Fruit fly (Drosophila melanogaster) whole organism, embryonic: ENCODE measurements around the gene shv.
A peak's percentile ranks its signal among the peaks of the same experiment; 100 is the strongest.

Source experiments
- Atf3 ChIP-seq: fragments of 200-800 bp; sonication (Bioruptor generic); optimal IDR thresholded peaks from 3 replicates; lab custom pipeline; 2016; ENCODE audit warnings: missing biosample characterization, missing genetic modification characterization
- CG10274 ChIP-seq: fragments of 200-800 bp; sonication (Bioruptor generic); optimal IDR thresholded peaks from 3 replicates; lab custom pipeline; 2017; ENCODE audit warnings: missing biosample characterization, mild to moderate bottlenecking, missing genetic modification characterization
- CG10543 ChIP-seq: fragments of 200-800 bp; sonication (Bioruptor generic); optimal IDR thresholded peaks from 3 replicates; lab custom pipeline; 2017; ENCODE audit warnings: missing biosample characterization, mild to moderate bottlenecking, missing genetic modification characterization, moderate library complexity
- CG12071 ChIP-seq: fragments of 200-800 bp; sonication (Bioruptor generic); optimal IDR thresholded peaks from 3 replicates; lab custom pipeline; 2018; ENCODE audit warnings: missing biosample characterization, mild to moderate bottlenecking, missing genetic modification characterization
- CG12155 ChIP-seq: fragments of 200-800 bp; sonication (Bioruptor generic); optimal IDR thresholded peaks from 3 replicates; lab custom pipeline; 2016; ENCODE audit warnings: missing biosample characterization, missing genetic modification characterization
- CG12299 ChIP-seq: fragments of 200-800 bp; sonication (Bioruptor generic); optimal IDR thresholded peaks from 2 replicates; lab custom pipeline; 2018; ENCODE audit warnings: missing biosample characterization, mild to moderate bottlenecking, missing genetic modification characterization
- CG13287 ChIP-seq: fragments of 200-800 bp; sonication (Bioruptor generic); IDR thresholded peaks from 2 replicates; pipeline ENCODE4 v1.3.6; 2022; ENCODE audit warnings: missing biosample characterization, missing genetic modification characterization; ENCODE audit not compliant: partially characterized antibody
- CG15073 ChIP-seq: fragments of 200-800 bp; sonication (Bioruptor generic); optimal IDR thresholded peaks from 2 replicates; lab custom pipeline; 2016; ENCODE audit warnings: missing biosample characterization, missing genetic modification characterization
- CG18599 ChIP-seq: fragments of 200-800 bp; sonication (Bioruptor generic); optimal IDR thresholded peaks from 3 replicates; lab custom pipeline; 2017; ENCODE audit warnings: missing biosample characterization, missing genetic modification characterization, mild to moderate bottlenecking, moderate library complexity, missing genetic modification reagents
- CG18619 ChIP-seq: fragments of 200-800 bp; sonication (Bioruptor generic); optimal IDR thresholded peaks from 3 replicates; lab custom pipeline; 2017; ENCODE audit warnings: missing biosample characterization, mild to moderate bottlenecking, missing genetic modification characterization
- CG18764 ChIP-seq: fragments of 200-800 bp; sonication (Bioruptor generic); optimal IDR thresholded peaks from 3 replicates; lab custom pipeline; 2016; ENCODE audit warnings: missing biosample characterization, missing genetic modification characterization
- CG2678 ChIP-seq: fragments of 200-800 bp; sonication (Bioruptor generic); optimal IDR thresholded peaks from 3 replicates; lab custom pipeline; 2019; ENCODE audit warnings: missing biosample characterization, mild to moderate bottlenecking, missing genetic modification characterization, moderate library complexity
- CG34376 ChIP-seq: fragments of 200-800 bp; sonication (Bioruptor generic); optimal IDR thresholded peaks from 2 replicates; lab custom pipeline; 2018; ENCODE audit warnings: missing biosample characterization, mild to moderate bottlenecking, missing genetic modification characterization
- CG3847 ChIP-seq: fragments of 200-800 bp; sonication (Bioruptor generic); IDR thresholded peaks from 2 replicates; pipeline ENCODE4 v1.3.6; 2022; ENCODE audit warnings: missing biosample characterization, missing genetic modification characterization
- CG4617 ChIP-seq: fragments of 200-800 bp; sonication (Bioruptor generic); optimal IDR thresholded peaks from 3 replicates; lab custom pipeline; 2016; ENCODE audit warnings: missing biosample characterization, missing genetic modification characterization, borderline replicate concordance
- CG4820 ChIP-seq: fragments of 200-800 bp; sonication (Bioruptor generic); optimal IDR thresholded peaks from 3 replicates; lab custom pipeline; 2016; ENCODE audit warnings: missing biosample characterization, missing genetic modification characterization
- CG5953 ChIP-seq: fragments of 200-800 bp; sonication (Bioruptor generic); IDR thresholded peaks from 2 replicates; pipeline ENCODE4 v1.3.6; 2022; ENCODE audit warnings: missing biosample characterization, missing genetic modification characterization
- CG6654 ChIP-seq: fragments of 200-800 bp; sonication (Bioruptor generic); optimal IDR thresholded peaks from 2 replicates; lab custom pipeline; 2017; ENCODE audit warnings: missing biosample characterization, mild to moderate bottlenecking, missing genetic modification characterization
- CG6813 ChIP-seq: fragments of 200-800 bp; sonication (Bioruptor generic); optimal IDR thresholded peaks from 2 replicates; lab custom pipeline; 2017; ENCODE audit warnings: missing biosample characterization, missing genetic modification characterization, mild to moderate bottlenecking, moderate library complexity, missing genetic modification reagents
- CG7786 ChIP-seq: fragments of 200-800 bp; sonication (Bioruptor generic); optimal IDR thresholded peaks from 2 replicates; lab custom pipeline; 2016; ENCODE audit warnings: missing biosample characterization, missing genetic modification characterization
- CG7963 ChIP-seq: fragments of 200-800 bp; sonication (Bioruptor generic); IDR thresholded peaks from 3 replicates; pipeline ENCODE4 v1.3.6; 2022; ENCODE audit warnings: missing biosample characterization, missing genetic modification characterization; ENCODE audit not compliant: partially characterized antibody
- CG8290 ChIP-seq, 3 experiments: fragments of 200-800 bp; sonication (Bioruptor generic); optimal IDR thresholded peaks; 2 replicates each; lab custom pipeline; 2016 to 2019; ENCODE audit warnings: missing biosample characterization in 3 of 3, missing genetic modification characterization in 3 of 3, mild to moderate bottlenecking in 2 of 3, moderate library complexity in 1 of 3
- CG8388 ChIP-seq: fragments of 200-800 bp; sonication (Bioruptor generic); optimal IDR thresholded peaks from 2 replicates; lab custom pipeline; 2019; ENCODE audit warnings: missing biosample characterization, mild to moderate bottlenecking, missing genetic modification characterization, moderate library complexity
- CG9797 ChIP-seq: fragments of 200-800 bp; sonication (Bioruptor generic); optimal IDR thresholded peaks from 3 replicates; lab custom pipeline; 2018; ENCODE audit warnings: missing biosample characterization, mild to moderate bottlenecking, missing genetic modification characterization
- Deaf1 ChIP-seq: fragments of 200-800 bp; optimal IDR thresholded peaks from 3 replicates; lab custom pipeline; 2019; ENCODE audit warnings: missing biosample characterization, mild to moderate bottlenecking, missing genetic modification characterization, moderate library complexity
- E2f2 ChIP-seq: fragments of 200-800 bp; sonication (Bioruptor generic); IDR thresholded peaks from 2 replicates; pipeline ENCODE4 v1.3.6; 2022; ENCODE audit warnings: missing biosample characterization, missing genetic modification characterization
- Elba2 ChIP-seq: fragments of 200-800 bp; sonication (Bioruptor generic); optimal IDR thresholded peaks from 3 replicates; lab custom pipeline; 2016; ENCODE audit warnings: missing biosample characterization, missing genetic modification characterization
- H15 ChIP-seq: fragments of 200-800 bp; sonication (Bioruptor generic); IDR thresholded peaks from 3 replicates; pipeline ENCODE4 v1.3.6; 2022; ENCODE audit warnings: missing biosample characterization, missing genetic modification characterization
- Lim3 ChIP-seq: fragments of 200-800 bp; sonication (Bioruptor generic); IDR thresholded peaks from 2 replicates; pipeline ENCODE4 v1.3.6; 2022; ENCODE audit warnings: missing biosample characterization, missing genetic modification characterization
- NFAT ChIP-seq: fragments of 200-800 bp; sonication (Bioruptor generic); IDR thresholded peaks from 2 replicates; pipeline ENCODE4 v1.3.6; 2022; ENCODE audit warnings: missing biosample characterization, missing genetic modification characterization
- Ssrp ChIP-seq: fragments of 200-800 bp; sonication (Bioruptor generic); optimal IDR thresholded peaks from 2 replicates; lab custom pipeline; 2018; ENCODE audit warnings: missing biosample characterization, mild to moderate bottlenecking, missing genetic modification characterization, moderate library complexity
- fd102C ChIP-seq: fragments of 200-800 bp; sonication (Bioruptor generic); optimal IDR thresholded peaks from 2 replicates; lab custom pipeline; 2018; ENCODE audit warnings: missing biosample characterization, mild to moderate bottlenecking, missing genetic modification characterization, moderate library complexity
- jumu ChIP-seq: fragments of 200-800 bp; sonication (Bioruptor generic); optimal IDR thresholded peaks from 3 replicates; lab custom pipeline; 2016; ENCODE audit warnings: missing biosample characterization, missing genetic modification characterization
- kay ChIP-seq: fragments of 200-800 bp; sonication (Bioruptor generic); optimal IDR thresholded peaks from 2 replicates; lab custom pipeline; 2016; ENCODE audit warnings: missing biosample characterization, missing genetic modification characterization
- ken ChIP-seq: fragments of 200-800 bp; sonication (Bioruptor generic); IDR thresholded peaks from 3 replicates; pipeline ENCODE4 v1.3.6; 2022; ENCODE audit warnings: missing biosample characterization, missing genetic modification characterization
- lola ChIP-seq, 3 experiments: fragments of >200 bp in 2 of 3; fragments of 200-800 bp in 1 of 3; sonication (Bioruptor generic) in 1 of 3; optimal IDR thresholded peaks; 2 replicates each; lab custom pipeline; 2017 to 2019; ENCODE audit warnings: missing biosample characterization in 3 of 3, missing genetic modification characterization in 3 of 3, mild to moderate bottlenecking in 1 of 3, moderate library complexity in 1 of 3
- odd ChIP-seq: fragments of 200-800 bp; sonication (Bioruptor generic); optimal IDR thresholded peaks from 2 replicates; lab custom pipeline; 2017; ENCODE audit warnings: missing biosample characterization, mild to moderate bottlenecking, missing genetic modification characterization
- otp ChIP-seq: fragments of 200-800 bp; sonication (Bioruptor generic); IDR thresholded peaks from 3 replicates; pipeline ENCODE4, ENCODE4 v1.3.6; 2022; ENCODE audit warnings: missing biosample characterization, missing genetic modification characterization
- pnt ChIP-seq: fragments of 200-800 bp; sonication (Bioruptor generic); optimal IDR thresholded peaks from 3 replicates; lab custom pipeline; 2016; ENCODE audit warnings: missing biosample characterization, missing genetic modification characterization
- ro ChIP-seq: fragments of 200-800 bp; sonication (Bioruptor generic); IDR thresholded peaks from 2 replicates; pipeline ENCODE4 v1.3.6; 2022; ENCODE audit warnings: missing biosample characterization, missing genetic modification characterization
- row ChIP-seq: fragments of 200-800 bp; sonication (Bioruptor generic); IDR thresholded peaks from 3 replicates; pipeline ENCODE4 v1.3.6; 2022; ENCODE audit warnings: missing biosample characterization, missing genetic modification characterization
- slp2 ChIP-seq: fragments of 200-800 bp; sonication (Bioruptor generic); optimal IDR thresholded peaks from 2 replicates; lab custom pipeline; 2016; ENCODE audit warnings: missing biosample characterization, missing genetic modification characterization
- sna ChIP-seq: fragments of 200-800 bp; sonication (Bioruptor generic); IDR thresholded peaks from 2 replicates; pipeline ENCODE4 v1.3.6; 2022; ENCODE audit warnings: missing biosample characterization, missing genetic modification characterization; ENCODE audit not compliant: partially characterized antibody
- sug ChIP-seq: fragments of 200-800 bp; optimal IDR thresholded peaks from 2 replicates; lab custom pipeline; 2019; ENCODE audit warnings: missing biosample characterization, mild to moderate bottlenecking, missing genetic modification characterization, moderate library complexity
- tin ChIP-seq: fragments of 200-800 bp; sonication (Bioruptor generic); optimal IDR thresholded peaks from 3 replicates; lab custom pipeline; 2016; ENCODE audit warnings: missing biosample characterization, missing genetic modification characterization
- tio ChIP-seq: fragments of 200-800 bp; sonication (Bioruptor generic); optimal IDR thresholded peaks from 2 replicates; lab custom pipeline; 2017; ENCODE audit warnings: missing biosample characterization, missing genetic modification characterization, inconsistent platforms
- wdn ChIP-seq: fragments of 200-800 bp; sonication (Bioruptor generic); IDR thresholded peaks from 2 replicates; pipeline ENCODE4 v1.3.6; 2022; ENCODE audit warnings: missing biosample characterization, missing genetic modification characterization
- zfh2 ChIP-seq: fragments of 200-800 bp; sonication (Bioruptor generic); optimal IDR thresholded peaks from 2 replicates; lab custom pipeline; 2016; ENCODE audit warnings: missing biosample characterization, missing genetic modification characterization

The shv gene

DNA sequence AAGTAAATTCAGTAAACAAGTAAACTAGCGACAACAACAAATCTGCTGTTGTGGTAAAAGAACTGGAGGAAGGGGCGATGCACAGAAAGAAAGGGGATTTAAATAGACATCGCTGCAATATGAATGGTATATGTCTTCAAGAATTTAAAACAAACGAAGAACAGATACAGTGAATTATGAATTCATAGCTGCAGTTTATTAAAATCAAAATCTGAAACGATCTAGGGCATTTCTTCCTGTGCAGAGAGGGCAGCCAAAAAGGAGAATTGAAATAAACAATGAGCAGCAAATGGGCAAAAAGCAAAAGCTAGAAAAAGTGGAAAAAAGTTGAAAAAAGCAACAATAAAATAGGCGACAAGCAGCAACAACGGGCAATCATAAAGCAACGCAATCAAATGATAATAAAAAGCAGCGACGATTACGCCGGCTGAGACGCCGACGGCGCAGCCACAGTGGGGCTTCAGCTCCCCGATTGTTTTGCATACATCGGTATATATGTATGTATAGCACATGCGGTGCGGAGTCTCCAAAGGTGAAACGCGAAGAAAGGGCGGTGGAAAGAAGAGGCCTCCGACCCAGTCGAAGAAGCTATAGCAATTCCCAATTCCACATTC lies 15.9 kb downstream of the shv start (continued):
- peak; percentile 49; the same call in 1 of the 2 replicates for TF ChIP-seq Lim3
- TF ChIP-seq ro (GFP tag; lab: Robert Waterston, UW): peak; percentile 33; the same call in 1 of the 2 replicates
- no peak for TF ChIP-seq E2f2
- TF ChIP-seq CG18619 (GFP tag; lab: Kevin White, UChicago): peak; percentile 68
- TF ChIP-seq tin: peak; percentile 65
- TF ChIP-seq fd102C (GFP tag; lab: Kevin White, UChicago): no peak
- peak; percentile 83 for TF ChIP-seq CG2678 (tag; lab: Kevin White, UChicago)
- peak; percentile 50 for TF ChIP-seq sug (tag; lab: Kevin White, UChicago)
- peak; percentile 76 for TF ChIP-seq row (GFP tag; lab: Robert Waterston, UW)
- TF ChIP-seq CG5953 (GFP tag; lab: Robert Waterston, UW): 0 out of 2 replicates have a peak, but pooled peaks have one; percentile 21
- peak; percentile 68 for TF ChIP-seq CG8388 (GFP tag; lab: Kevin White, UChicago)
- peak; percentile 54; the same call in 1 of the 3 replicates for TF ChIP-seq ken (GFP tag; lab: Robert Waterston, UW)
- TF ChIP-seq CG10543 (GFP tag; lab: Kevin White, UChicago): peak; percentile 30
- peak; percentile 65 for TF ChIP-seq slp2 (GFP tag; lab: Kevin White, UChicago)
- TF ChIP-seq CG18599 (GFP tag; lab: Kevin White, UChicago): peak; percentile 82
- peak; percentile 75 for TF ChIP-seq CG12071 (GFP tag; lab: Kevin White, UChicago)
- peak; percentile 47 for TF ChIP-seq Atf3
- TF ChIP-seq wdn: peak; percentile 58; the same call in 1 of the 2 replicates
- peak; percentile 46; the same call in 1 of the 2 replicates for TF ChIP-seq CG3847 (GFP tag; lab: Robert Waterston, UW)
- TF ChIP-seq Ssrp (tag; lab: Kevin White, UChicago): peak; percentile 76
- no peak for TF ChIP-seq Elba2
- TF ChIP-seq CG7963: no peak
- peak; percentile 40 for TF ChIP-seq CG18764 (GFP tag; lab: Kevin White, UChicago)
- peak; percentile 75 for TF ChIP-seq CG6813 (GFP tag; lab: Kevin White, UChicago)
- peak; percentile 54 for TF ChIP-seq pnt (GFP tag; lab: Kevin White, UChicago)
- TF ChIP-seq jumu (GFP tag; lab: Kevin White, UChicago): peak; percentile 69
- peak; percentile 64 for TF ChIP-seq odd (GFP tag; lab: Kevin White, UChicago)
- peak; percentile 76 for TF ChIP-seq zfh2 (GFP tag; lab: Kevin White, UChicago)
- no peak; the same call in 1 of the 2 replicates for TF ChIP-seq CG13287 (GFP tag; lab: Robert Waterston, UW)
- no peak for TF ChIP-seq CG15073 (GFP tag; lab: Kevin White, UChicago)
- no peak for TF ChIP-seq CG4617
- peak; percentile 17 for TF ChIP-seq Deaf1 (tag; lab: Kevin White, UChicago)
- TF ChIP-seq H15 (GFP tag; lab: Robert Waterston, UW): peak; percentile 54; the same call in 1 of the 3 replicates
- peak; percentile 49; the same call in 1 of the 2 replicates for TF ChIP-seq NFAT (GFP tag; lab: Robert Waterston, UW)
- TF ChIP-seq CG4820 (GFP tag; lab: Kevin White, UChicago): peak; percentile 55
- TF ChIP-seq CG9797 (GFP tag; lab: Kevin White, UChicago): no peak
- TF ChIP-seq kay (GFP tag; lab: Kevin White, UChicago): no peak
- TF ChIP-seq tio: peak; percentile 55
- TF ChIP-seq CG12155 (GFP tag; lab: Kevin White, UChicago): peak; percentile 70
- no peak for TF ChIP-seq lola (GFP tag; optimal IDR thresholded peaks at IDR 0.05; lab: Kevin White, UChicago)
- peak; percentile 19 for TF ChIP-seq CG12299 (tag; lab: Kevin White, UChicago)
- TF ChIP-seq sna (GFP tag; lab: Robert Waterston, UW): no peak
- peak; percentile 81 for TF ChIP-seq CG7786 (GFP tag; lab: Kevin White, UChicago)
- peak; percentile 65 for TF ChIP-seq CG34376
- TF ChIP-seq CG8290 (GFP tag; optimal IDR thresholded peaks at IDR 0.05; lab: Kevin White, UChicago): no peak
- peak in 1 of 2 experiments; percentile 79 for TF ChIP-seq CG8290 (tag; optimal IDR thresholded peaks at IDR 0.05; lab: Kevin White, UChicago)
- TF ChIP-seq otp (GFP tag; lab: Robert Waterston, UW): peak; percentile 70; the same call in 2 of the 3 replicates
- TF ChIP-seq CG10274 (GFP tag; lab: Kevin White, UChicago): peak; percentile 45
- TF ChIP-seq CG6654: peak; percentile 37
